Fruit fly (Drosophila melanogaster): Measurements from ENCODE around the gene rept.
A peak's percentile ranks its signal among the peaks of the same experiment; 100 is the strongest.

The rept gene

DNA sequence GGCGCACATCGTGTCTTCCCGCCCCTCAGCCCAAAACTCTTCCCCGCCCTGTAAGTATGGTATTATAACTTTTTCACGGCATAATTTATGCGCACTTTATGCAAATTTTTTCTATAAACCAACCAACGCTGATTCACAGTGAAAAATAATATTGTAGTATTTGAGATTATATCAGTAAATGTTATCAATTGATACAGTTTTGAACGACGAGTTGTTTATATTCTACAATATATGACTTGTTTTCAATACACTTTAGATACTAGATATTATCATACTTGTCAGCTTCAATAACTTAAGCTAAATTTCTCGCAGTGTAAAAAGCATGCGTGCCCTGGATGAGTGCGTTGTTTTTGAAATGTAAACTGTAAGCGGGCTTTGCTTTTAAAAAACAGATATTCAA is 38.8 kb upstream of the rept start (continued):
- TF ChIP-seq Atf3 (GFP tag; optimal IDR thresholded peaks at IDR 0.05) (no peak), CG9797 (GFP tag; optimal IDR thresholded peaks at IDR 0.05) (no peak), CG31388 (GFP tag; optimal IDR thresholded peaks at IDR 0.05) (no peak), CG3281 (GFP tag; optimal IDR thresholded peaks at IDR 0.05) (peak; percentile 67), stc (GFP tag; IDR thresholded peaks at IDR 0.05) (peak; percentile 48; the same call in 1 of the 2 replicates), CG12659 (GFP tag; optimal IDR thresholded peaks at IDR 0.05) (peak; percentile 19), CG12769 (tag; optimal IDR thresholded peaks at IDR 0.05) (peak; percentile 74), Pdp1 (GFP tag; optimal IDR thresholded peaks at IDR 0.05) (peak in 1 of 2 experiments; percentile 6), CG9437 (GFP tag; optimal IDR thresholded peaks at IDR 0.05) (no peak), psq (GFP tag; optimal IDR thresholded peaks at IDR 0.05) (no peak), gcm2 (GFP tag; optimal IDR thresholded peaks at IDR 0.05) (no peak), CG9932 (GFP tag; IDR thresholded peaks at IDR 0.05) (peak; percentile 42; the same call in 1 of the 2 replicates), chm (GFP tag; IDR thresholded peaks at IDR 0.05) (no peak), CG3847 (GFP tag; IDR thresholded peaks at IDR 0.05) (no peak; the same call in 1 of the 2 replicates), disco-r (GFP tag; optimal IDR thresholded peaks at IDR 0.05) (no peak), CG10274 (GFP tag; optimal IDR thresholded peaks at IDR 0.05) (no peak), CG4617 (GFP tag; optimal IDR thresholded peaks at IDR 0.05; ENCODE audit: borderline replicate concordance) (no peak), Mes4 (GFP tag; optimal IDR thresholded peaks at IDR 0.05) (no peak), unc-4 (GFP tag; IDR thresholded peaks at IDR 0.05; ENCODE audit: partially characterized antibody) (no peak), CG7928 (GFP tag; optimal IDR thresholded peaks at IDR 0.05) (no peak), CG7987 (GFP tag; optimal IDR thresholded peaks at IDR 0.05) (peak; percentile 18), fd96Cb (tag; optimal IDR thresholded peaks at IDR 0.05) (peak; percentile 27), gro (GFP tag; optimal IDR thresholded peaks at IDR 0.05) (no peak), CG17361 (GFP tag; IDR thresholded peaks at IDR 0.05) (0 out of 3 replicates have a peak, but pooled peaks have one; percentile 46), phol (tag; optimal IDR thresholded peaks at IDR 0.05) (peak; percentile 58), H2.0 (GFP tag; IDR thresholded peaks at IDR 0.05) (no peak), gce (GFP tag; IDR thresholded peaks at IDR 0.05) (no peak), CG5180 (GFP tag; optimal IDR thresholded peaks at IDR 0.05) (peak; percentile 24), Poxn (GFP tag; IDR thresholded peaks at IDR 0.05) (no peak), crp (GFP tag; optimal IDR thresholded peaks at IDR 0.05) (no peak), CG34224 (GFP tag; IDR thresholded peaks at IDR 0.05; ENCODE audit: partially characterized antibody) (no peak), CG15514 (GFP tag; optimal IDR thresholded peaks at IDR 0.05) (peak; percentile 24), klu (GFP tag; IDR thresholded peaks at IDR 0.05) (no peak), CG32767 (GFP tag; IDR thresholded peaks at IDR 0.05) (no peak), CG15479 (GFP tag; optimal IDR thresholded peaks at IDR 0.05) (no peak), tll (GFP tag; optimal IDR thresholded peaks at IDR 0.05) (no peak), Max (GFP tag; optimal IDR thresholded peaks at IDR 0.05) (no peak), CG17612 (GFP tag; IDR thresholded peaks at IDR 0.05) (no peak), Side (GFP tag; optimal IDR thresholded peaks at IDR 0.05) (no peak), ranshi (GFP tag; IDR thresholded peaks at IDR 0.05) (peak; percentile 51), pan (optimal IDR thresholded peaks at IDR 0.05) (no peak), pan (GFP tag; optimal IDR thresholded peaks at IDR 0.05 in 1 of 2, IDR thresholded peaks at IDR 0.05 in 1 of 2) (peak in 1 of 2 experiments; percentile 57), PHDP (tag; optimal IDR thresholded peaks at IDR 0.05) (peak; percentile 67), lmd (GFP tag; IDR thresholded peaks at IDR 0.05) (peak; percentile 52), CG2678 (tag; optimal IDR thresholded peaks at IDR 0.05) (peak; percentile 78), ewg (GFP tag; optimal IDR thresholded peaks at IDR 0.05) (peak; percentile 10), lilli (GFP tag; optimal IDR thresholded peaks at IDR 0.05) (peak; percentile 20), HLH54F (GFP tag; optimal IDR thresholded peaks at IDR 0.05) (no peak), oc (tag; optimal IDR thresholded peaks at IDR 0.05) (peak; percentile 0), Kr (GFP tag; optimal IDR thresholded peaks at IDR 0.05) (no peak), C15 (GFP tag; IDR thresholded peaks at IDR 0.05) (no peak)

Data from whole organism, embryonic.